Worm (Caenorhabditis elegans): ENCODE results near the gene gnrr-4.

- TF ChIP-seq ceh-27 (GFP tag; optimal IDR thresholded peaks at IDR 0.05): no peak
- TF ChIP-seq ztf-3 (GFP tag; optimal IDR thresholded peaks at IDR 0.05): no peak
- TF ChIP-seq ets-4 (GFP tag; optimal IDR thresholded peaks at IDR 0.05): no peak
Observed at ce11 chrX:5713479-5713878, 29.6 kb downstream of the gnrr-4 start.

Measured in whole organism, young adult.